Worm (Caenorhabditis elegans): ENCODE measurements around the gene ZK669.3.

Gene ZK669.3

ce11 chrII:7981084-7981483 is 40.1 kb downstream of the ZK669.3 start:
- TF ChIP-seq hlh-30 (tag; optimal IDR thresholded peaks at IDR 0.05; ENCODE audit: insufficient read depth) (no peak), dve-1 (tag; optimal IDR thresholded peaks at IDR 0.05) (no peak), dmd-4 (tag; optimal IDR thresholded peaks at IDR 0.05; ENCODE audit: borderline replicate concordance) (no peak), ceh-48 (tag; optimal IDR thresholded peaks at IDR 0.05) (no peak), ceh-14 (tag; optimal IDR thresholded peaks at IDR 0.05) (no peak), pat-9 (tag; optimal IDR thresholded peaks at IDR 0.05) (no peak), T23F11.4 (GFP tag; optimal IDR thresholded peaks at IDR 0.05) (no peak), sdc-2 (tag; optimal IDR thresholded peaks at IDR 0.05) (no peak), madf-2 (tag; optimal IDR thresholded peaks at IDR 0.05) (no peak), ahr-1 (tag; optimal IDR thresholded peaks at IDR 0.05) (no peak), unc-55 (GFP tag; optimal IDR thresholded peaks at IDR 0.05) (no peak), pha-4 (tag; optimal IDR thresholded peaks at IDR 0.05) (no peak), Y22D7AL.16 (tag; optimal IDR thresholded peaks at IDR 0.05) (no peak), eyg-1 (tag; optimal IDR thresholded peaks at IDR 0.05) (no peak), mec-3 (tag; optimal IDR thresholded peaks at IDR 0.05; ENCODE audit: borderline replicate concordance) (no peak), ceh-22 (tag; optimal IDR thresholded peaks at IDR 0.05) (no peak), hlh-8 (tag; optimal IDR thresholded peaks at IDR 0.05) (no peak), C08G9.2 (tag; optimal IDR thresholded peaks at IDR 0.05) (no peak)

ce11 chrII:7983454-7983853 is 42.5 kb downstream of the ZK669.3 start:
- no peak for TF ChIP-seq elt-2 (tag; optimal IDR thresholded peaks at IDR 0.05)
- no peak for TF ChIP-seq sdc-2 (tag; optimal IDR thresholded peaks at IDR 0.05)
- no peak for TF ChIP-seq ztf-16 (tag; optimal IDR thresholded peaks at IDR 0.05)
- no peak for TF ChIP-seq ref-2 (tag; optimal IDR thresholded peaks at IDR 0.05)
- no peak for TF ChIP-seq ceh-19 (GFP tag; optimal IDR thresholded peaks at IDR 0.05)
- TF ChIP-seq eyg-1 (tag; optimal IDR thresholded peaks at IDR 0.05), result no peak
- no peak for TF ChIP-seq ama-1 (optimal IDR thresholded peaks at IDR 0.05)
- TF ChIP-seq F13H6.1 (tag; optimal IDR thresholded peaks at IDR 0.05), result no peak
- TF ChIP-seq zip-5 (tag; optimal IDR thresholded peaks at IDR 0.05), result no peak
- no peak for TF ChIP-seq ceh-31 (tag; optimal IDR thresholded peaks at IDR 0.05)
- TF ChIP-seq gmeb-2 (tag; optimal IDR thresholded peaks at IDR 0.05), result no peak
- TF ChIP-seq npax-4 (tag; optimal IDR thresholded peaks at IDR 0.05), result no peak
- TF ChIP-seq syd-9 (tag; optimal IDR thresholded peaks at IDR 0.05), result no peak
- no peak for TF ChIP-seq pha-2 (tag; optimal IDR thresholded peaks at IDR 0.05)
- TF ChIP-seq rnt-1 (tag; optimal IDR thresholded peaks at IDR 0.05), result no peak
- TF ChIP-seq nfya-1 (tag; optimal IDR thresholded peaks at IDR 0.05), result no peak

- TF ChIP-seq lim-6 (tag; optimal IDR thresholded peaks at IDR 0.05) (no peak), unc-3 (GFP tag; conservative IDR thresholded peaks at IDR 0.05) (no peak), unc-3 (tag; optimal IDR thresholded peaks at IDR 0.05) (no peak), F13H6.1 (tag; optimal IDR thresholded peaks at IDR 0.05) (no peak), ama-1 (optimal IDR thresholded peaks at IDR 0.05) (no peak), sox-2 (GFP tag; IDR thresholded peaks at IDR 0.05) (no peak), nfya-1 (tag; optimal IDR thresholded peaks at IDR 0.05) (no peak)
Measured at ce11 chrII:7984071-7984470, 43.1 kb downstream of the ZK669.3 start.

- TF ChIP-seq pros-1 (tag; optimal IDR thresholded peaks at IDR 0.05) (no peak), madf-2 (tag; optimal IDR thresholded peaks at IDR 0.05) (no peak), F13H6.1 (tag; optimal IDR thresholded peaks at IDR 0.05) (no peak), tbx-7 (tag; optimal IDR thresholded peaks at IDR 0.05) (no peak), ztf-16 (tag; optimal IDR thresholded peaks at IDR 0.05) (no peak), pax-1 (tag; optimal IDR thresholded peaks at IDR 0.05) (no peak), ama-1 (optimal IDR thresholded peaks at IDR 0.05) (no peak), T23F11.4 (GFP tag; optimal IDR thresholded peaks at IDR 0.05) (no peak), ceh-31 (tag; optimal IDR thresholded peaks at IDR 0.05) (no peak), odd-2 (tag; optimal IDR thresholded peaks at IDR 0.05) (no peak), lim-6 (tag; optimal IDR thresholded peaks at IDR 0.05) (no peak), hlh-30 (tag; optimal IDR thresholded peaks at IDR 0.05; ENCODE audit: insufficient read depth) (no peak), ceh-48 (tag; optimal IDR thresholded peaks at IDR 0.05) (no peak), ceh-2 (tag; optimal IDR thresholded peaks at IDR 0.05) (no peak), ceh-19 (GFP tag; optimal IDR thresholded peaks at IDR 0.05) (no peak), ets-4 (tag; optimal IDR thresholded peaks at IDR 0.05) (no peak), fax-1 (tag; optimal IDR thresholded peaks at IDR 0.05) (no peak), ceh-9 (tag; optimal IDR thresholded peaks at IDR 0.05) (no peak)
Measured at ce11 chrII:7985029-7985428, 44.1 kb downstream of the ZK669.3 start.

All from whole organism, late embryonic.